Fruit fly (Drosophila melanogaster) whole organism, embryonic: ENCODE measurements around the gene CG10584.

ENCODE experiments used
- B-H1 ChIP-seq: fragments of 200-800 bp; sonication (Bioruptor generic); IDR thresholded peaks from 3 replicates; pipeline ENCODE4 v1.3.6; 2022; ENCODE audit warnings: missing biosample characterization, missing genetic modification characterization
- C15 ChIP-seq: fragments of 200-800 bp; sonication (Bioruptor generic); IDR thresholded peaks from 3 replicates; pipeline ENCODE4 v1.3.6; 2022; ENCODE audit warnings: missing biosample characterization, missing genetic modification characterization
- CG10267 ChIP-seq: fragments of 200-800 bp; sonication (Bioruptor generic); optimal IDR thresholded peaks from 2 replicates; lab custom pipeline; 2018; ENCODE audit warnings: missing biosample characterization, mild to moderate bottlenecking, missing genetic modification characterization, moderate library complexity
- CG11456 ChIP-seq: fragments of 200-800 bp; sonication (Bioruptor generic); IDR thresholded peaks from 3 replicates; pipeline ENCODE4 v1.3.6; 2022; ENCODE audit warnings: missing biosample characterization, missing genetic modification characterization
- CG11696 ChIP-seq: fragments of 200-800 bp; sonication (Bioruptor generic); IDR thresholded peaks from 2 replicates; pipeline ENCODE4 v1.3.6; 2022; ENCODE audit warnings: missing biosample characterization, missing genetic modification characterization
- CG17802 ChIP-seq: fragments of 200-800 bp; sonication (Bioruptor generic); optimal IDR thresholded peaks from 2 replicates; lab custom pipeline; 2018; ENCODE audit warnings: missing biosample characterization, mild to moderate bottlenecking, missing genetic modification characterization, moderate library complexity
- CG17912 ChIP-seq: fragments of 200-800 bp; sonication (Bioruptor generic); optimal IDR thresholded peaks from 2 replicates; lab custom pipeline; 2018; ENCODE audit warnings: missing biosample characterization, mild to moderate bottlenecking, missing genetic modification characterization
- CG1792 ChIP-seq: fragments of 200-800 bp; sonication (Bioruptor generic); optimal IDR thresholded peaks from 2 replicates; lab custom pipeline; 2016; ENCODE audit warnings: missing biosample characterization, missing genetic modification characterization
- CG18262 ChIP-seq: fragments of 200-800 bp; optimal IDR thresholded peaks from 3 replicates; lab custom pipeline; 2019; ENCODE audit warnings: missing biosample characterization, mild to moderate bottlenecking, missing genetic modification characterization, moderate library complexity
- CG18764 ChIP-seq: fragments of 200-800 bp; sonication (Bioruptor generic); optimal IDR thresholded peaks from 3 replicates; lab custom pipeline; 2016; ENCODE audit warnings: missing biosample characterization, missing genetic modification characterization
- CG31441 ChIP-seq: fragments of 200-800 bp; sonication (Bioruptor generic); IDR thresholded peaks from 2 replicates; pipeline ENCODE4 v1.3.6; 2022; ENCODE audit warnings: missing biosample characterization, missing genetic modification characterization
- CG4328 ChIP-seq: fragments of 200-800 bp; sonication (Bioruptor generic); optimal IDR thresholded peaks from 3 replicates; lab custom pipeline; 2017; ENCODE audit warnings: missing biosample characterization, missing genetic modification reagents, missing genetic modification characterization
- CG6854 ChIP-seq: fragments of 200-800 bp; sonication (Bioruptor generic); optimal IDR thresholded peaks from 3 replicates; lab custom pipeline; 2017; ENCODE audit warnings: missing biosample characterization, mild to moderate bottlenecking, missing genetic modification characterization
- CG8944 ChIP-seq: fragments of 200-800 bp; sonication (Bioruptor generic); optimal IDR thresholded peaks from 3 replicates; lab custom pipeline; 2016; ENCODE audit warnings: missing biosample characterization, missing genetic modification characterization
- CoRest ChIP-seq: fragments of 200-800 bp; sonication (Bioruptor generic); optimal IDR thresholded peaks from 3 replicates; lab custom pipeline; 2018; ENCODE audit warnings: missing biosample characterization, mild to moderate bottlenecking, missing genetic modification characterization, moderate library complexity
- Dad ChIP-seq: fragments of 200-800 bp; sonication (Bioruptor generic); optimal IDR thresholded peaks from 3 replicates; lab custom pipeline; 2016; ENCODE audit warnings: missing biosample characterization, missing genetic modification characterization
- Eip74EF ChIP-seq, 2 experiments: fragments of 200-800 bp in 1 of 2; fragments of >200 bp in 1 of 2; sonication (Bioruptor generic) in 1 of 2; optimal IDR thresholded peaks; 2 replicates each; lab custom pipeline; 2017 to 2019; ENCODE audit warnings: missing biosample characterization in 2 of 2, missing genetic modification characterization in 2 of 2, mild to moderate bottlenecking in 1 of 2, moderate library complexity in 1 of 2
- Kr ChIP-seq: fragments of 200-800 bp; sonication (Bioruptor generic); optimal IDR thresholded peaks from 2 replicates; lab custom pipeline; 2017; ENCODE audit warnings: missing biosample characterization, mild to moderate bottlenecking, missing genetic modification characterization
- Meics ChIP-seq: fragments of 200-800 bp; sonication (Bioruptor generic); optimal IDR thresholded peaks from 2 replicates; lab custom pipeline; 2017; ENCODE audit warnings: missing biosample characterization, mild to moderate bottlenecking, missing genetic modification characterization
- Mes4 ChIP-seq: fragments of 200-800 bp; sonication (Bioruptor generic); optimal IDR thresholded peaks from 2 replicates; lab custom pipeline; 2016; ENCODE audit warnings: missing biosample characterization, missing genetic modification characterization
- Mrtf ChIP-seq: fragments of 200-800 bp; sonication (Bioruptor generic); IDR thresholded peaks from 3 replicates; pipeline ENCODE4 v1.3.6; 2022; ENCODE audit warnings: missing biosample characterization, missing genetic modification characterization
- Neu2 ChIP-seq: fragments of 200-800 bp; sonication (Bioruptor generic); optimal IDR thresholded peaks from 3 replicates; lab custom pipeline; 2016; ENCODE audit warnings: missing biosample characterization, missing genetic modification characterization, borderline replicate concordance
- Oaz ChIP-seq: fragments of 200-800 bp; sonication (Bioruptor generic); IDR thresholded peaks from 2 replicates; pipeline ENCODE4 v1.3.6; 2022; ENCODE audit warnings: missing biosample characterization, missing genetic modification characterization
- Stat92E ChIP-seq, 3 experiments: fragments of >200 bp in 2 of 3; fragments of 200-800 bp in 1 of 3; sonication (Bioruptor generic) in 1 of 3; optimal IDR thresholded peaks; 2 replicates each; lab custom pipeline; 2017 to 2019; ENCODE audit warnings: missing biosample characterization in 3 of 3, missing genetic modification characterization in 3 of 3, mild to moderate bottlenecking in 1 of 3, moderate library complexity in 1 of 3
- Trl ChIP-seq, 3 experiments: fragments of >200 bp in 2 of 3; fragments of 200-800 bp in 1 of 3; sonication (Bioruptor generic) in 1 of 3; optimal IDR thresholded peaks; 2 replicates in 1 of 3; 3 replicates in 2 of 3; lab custom pipeline; 2016 to 2017; ENCODE audit warnings: missing biosample characterization in 1 of 3, missing genetic modification characterization in 1 of 3
- aop ChIP-seq: fragments of 200-800 bp; sonication (Bioruptor generic); IDR thresholded peaks from 2 replicates; pipeline ENCODE4 v1.3.6; 2022; ENCODE audit warnings: missing biosample characterization, missing genetic modification characterization
- ap ChIP-seq: fragments of 200-800 bp; sonication (Bioruptor generic); IDR thresholded peaks from 2 replicates; pipeline ENCODE4 v1.3.6; 2022; ENCODE audit warnings: missing biosample characterization, missing genetic modification characterization
- chif ChIP-seq, 2 experiments: fragments of 200-800 bp; sonication (Bioruptor generic); optimal IDR thresholded peaks; 3 replicates each; lab custom pipeline; 2016; ENCODE audit warnings: missing biosample characterization in 2 of 2, missing genetic modification characterization in 2 of 2
- gce ChIP-seq: fragments of 200-800 bp; sonication (Bioruptor generic); IDR thresholded peaks from 3 replicates; pipeline ENCODE4 v1.3.6; 2022; ENCODE audit warnings: missing biosample characterization, missing genetic modification characterization
- gcm ChIP-seq: fragments of 200-800 bp; sonication (Bioruptor generic); optimal IDR thresholded peaks from 2 replicates; lab custom pipeline; 2019; ENCODE audit warnings: missing biosample characterization, mild to moderate bottlenecking, missing genetic modification characterization, moderate library complexity
- gt ChIP-seq: fragments of 200-800 bp; sonication (Bioruptor generic); IDR thresholded peaks from 2 replicates; pipeline ENCODE4 v1.3.6; 2022; ENCODE audit warnings: missing biosample characterization, missing genetic modification characterization
- her ChIP-seq: fragments of 200-800 bp; sonication (Bioruptor generic); optimal IDR thresholded peaks from 2 replicates; lab custom pipeline; 2016; ENCODE audit warnings: missing biosample characterization, missing genetic modification characterization
- hkb ChIP-seq, 2 experiments: fragments of 200-800 bp in 1 of 2; fragments of >200 bp in 1 of 2; sonication (Bioruptor generic) in 1 of 2; IDR thresholded peaks in 1 of 2; optimal IDR thresholded peaks in 1 of 2; 2 replicates each; pipeline versions ENCODE4 v1.3.6 to Lab custom; 2017 to 2022; ENCODE audit warnings: missing biosample characterization in 1 of 2, missing genetic modification characterization in 1 of 2
- inv ChIP-seq: fragments of 200-800 bp; sonication (Bioruptor generic); IDR thresholded peaks from 2 replicates; pipeline ENCODE4 v1.3.6; 2022; ENCODE audit warnings: missing biosample characterization, missing genetic modification characterization; ENCODE audit not compliant: partially characterized antibody
- kni ChIP-seq: fragments of 200-800 bp; sonication (Bioruptor generic); optimal IDR thresholded peaks from 3 replicates; lab custom pipeline; 2017; ENCODE audit warnings: mild to moderate bottlenecking, missing biosample characterization, missing genetic modification reagents, missing genetic modification characterization
- lbe ChIP-seq: fragments of 200-800 bp; sonication (Bioruptor generic); optimal IDR thresholded peaks from 2 replicates; lab custom pipeline; 2016; ENCODE audit warnings: missing biosample characterization, mild to moderate bottlenecking, missing genetic modification characterization
- lov ChIP-seq, 2 experiments: fragments of 200-800 bp in 1 of 2; fragments of >200 bp in 1 of 2; sonication (Bioruptor generic) in 1 of 2; IDR thresholded peaks in 1 of 2; optimal IDR thresholded peaks in 1 of 2; 2 replicates in 1 of 2; 3 replicates in 1 of 2; pipeline versions ENCODE4 v1.3.6 to Lab custom; 2017 to 2022; ENCODE audit warnings: missing biosample characterization in 1 of 2, missing genetic modification characterization in 1 of 2
- maf-S ChIP-seq: fragments of 200-800 bp; sonication (Bioruptor generic); optimal IDR thresholded peaks from 2 replicates; lab custom pipeline; 2016; ENCODE audit warnings: missing biosample characterization, missing genetic modification characterization
- nau ChIP-seq: fragments of 200-800 bp; sonication (Bioruptor generic); optimal IDR thresholded peaks from 3 replicates; lab custom pipeline; 2017; ENCODE audit warnings: missing biosample characterization, mild to moderate bottlenecking, missing genetic modification characterization, missing genetic modification reagents
- onecut ChIP-seq: fragments of 200-800 bp; sonication (Bioruptor generic); IDR thresholded peaks from 2 replicates; pipeline ENCODE4 v1.3.6; 2022; ENCODE audit warnings: missing biosample characterization, missing genetic modification characterization
- pita ChIP-seq: fragments of 200-800 bp; sonication (Bioruptor generic); optimal IDR thresholded peaks from 2 replicates; lab custom pipeline; 2017; ENCODE audit warnings: missing biosample characterization, mild to moderate bottlenecking, missing genetic modification characterization
- prd ChIP-seq, 3 experiments: fragments of >200 bp in 2 of 3; fragments of 200-800 bp in 1 of 3; sonication (Bioruptor generic) in 1 of 3; optimal IDR thresholded peaks in 2 of 3; IDR thresholded peaks in 1 of 3; 2 replicates in 2 of 3; 3 replicates in 1 of 3; pipeline versions ENCODE4 v1.3.6 to Lab custom; 2017 to 2022; ENCODE audit warnings: missing biosample characterization in 1 of 3, missing genetic modification characterization in 1 of 3
- pum ChIP-seq: fragments of 200-800 bp; sonication (Bioruptor generic); optimal IDR thresholded peaks from 2 replicates; lab custom pipeline; 2016; ENCODE audit warnings: missing biosample characterization, missing genetic modification characterization
- sr ChIP-seq: fragments of 200-800 bp; sonication (Bioruptor generic); IDR thresholded peaks from 3 replicates; pipeline ENCODE4 v1.3.6; 2022; ENCODE audit warnings: missing biosample characterization, missing genetic modification characterization
- tio ChIP-seq: fragments of 200-800 bp; sonication (Bioruptor generic); optimal IDR thresholded peaks from 2 replicates; lab custom pipeline; 2017; ENCODE audit warnings: missing biosample characterization, missing genetic modification characterization, inconsistent platforms
- unc-4 ChIP-seq: fragments of 200-800 bp; sonication (Bioruptor generic); IDR thresholded peaks from 2 replicates; pipeline ENCODE4 v1.3.6; 2022; ENCODE audit warnings: missing biosample characterization, missing genetic modification characterization; ENCODE audit not compliant: partially characterized antibody
- zfh2 ChIP-seq: fragments of 200-800 bp; sonication (Bioruptor generic); optimal IDR thresholded peaks from 2 replicates; lab custom pipeline; 2016; ENCODE audit warnings: missing biosample characterization, missing genetic modification characterization

The CG10584 gene

dm6 chr3L:21009405-21010120, 21.6 kb downstream of the CG10584 start (continued):
- TF ChIP-seq nau (GFP tag; lab: Kevin White, UChicago) (peak; percentile 30), tio (GFP tag; lab: Kevin White, UChicago) (no peak), maf-S (GFP tag; lab: Kevin White, UChicago) (peak; percentile 62), kni (no peak), Eip74EF (GFP tag; optimal IDR thresholded peaks at IDR 0.05; lab: Kevin White, UChicago) (no peak), Mrtf (GFP tag; lab: Robert Waterston, UW) (no peak), CG4328 (GFP tag; lab: Kevin White, UChicago) (no peak), gcm (GFP tag; lab: Kevin White, UChicago) (no peak), B-H1 (peak; percentile 57; the same call in 2 of the 3 replicates), CG6854 (peak; percentile 43), CG31441 (no peak; the same call in 1 of the 2 replicates), CG17912 (GFP tag; lab: Kevin White, UChicago) (no peak), hkb (optimal IDR thresholded peaks at IDR 0.05; lab: Kevin White, UChicago) (no peak), hkb (GFP tag; IDR thresholded peaks at IDR 0.05; lab: Robert Waterston, UW) (peak; percentile 70), ap (GFP tag; lab: Robert Waterston, UW) (peak; percentile 52; the same call in 1 of the 2 replicates), pita (GFP tag; lab: Kevin White, UChicago) (no peak), CG10267 (tag; lab: Kevin White, UChicago) (peak; percentile 4), gce (GFP tag; lab: Robert Waterston, UW) (no peak), gt (GFP tag; lab: Robert Waterston, UW) (no peak), Mes4 (GFP tag; lab: Kevin White, UChicago) (no peak), CG1792 (no peak), lbe (GFP tag; lab: Kevin White, UChicago) (peak; percentile 71), sr (GFP tag; lab: Robert Waterston, UW) (no peak), Kr (no peak), CG11456 (no peak), CG18262 (tag; lab: Kevin White, UChicago) (no peak), Dad (peak; percentile 4), Oaz (GFP tag; lab: Robert Waterston, UW) (no peak), CoRest (tag; lab: Kevin White, UChicago) (peak; percentile 22), C15 (no peak), lov (optimal IDR thresholded peaks at IDR 0.05; lab: Kevin White, UChicago) (no peak), lov (GFP tag; IDR thresholded peaks at IDR 0.05; lab: Robert Waterston, UW) (0 out of 3 replicates have a peak, but pooled peaks have one; percentile 55), CG17802 (tag; lab: Kevin White, UChicago) (no peak), zfh2 (GFP tag; lab: Kevin White, UChicago) (peak; percentile 11), Stat92E (GFP tag; optimal IDR thresholded peaks at IDR 0.05; lab: Kevin White, UChicago) (no peak), aop (GFP tag; lab: Robert Waterston, UW) (no peak), prd (optimal IDR thresholded peaks at IDR 0.05; lab: Kevin White, UChicago) (no peak), prd (GFP tag; IDR thresholded peaks at IDR 0.05; lab: Robert Waterston, UW) (peak; percentile 73; the same call in 2 of the 3 replicates), CG8944 (GFP tag; lab: Kevin White, UChicago) (no peak), inv (GFP tag; lab: Robert Waterston, UW) (no peak), CG18764 (GFP tag; lab: Kevin White, UChicago) (no peak), unc-4 (GFP tag; lab: Robert Waterston, UW) (no peak), chif (GFP tag; optimal IDR thresholded peaks at IDR 0.05; lab: Kevin White, UChicago) (peak; percentile 9 to 19), her (GFP tag; lab: Kevin White, UChicago) (peak; percentile 49), onecut (GFP tag; lab: Robert Waterston, UW) (0 out of 2 replicates have a peak, but pooled peaks have one; percentile 14), pum (GFP tag; lab: Kevin White, UChicago) (peak; percentile 5), Neu2 (GFP tag; lab: Kevin White, UChicago) (no peak), Trl (optimal IDR thresholded peaks at IDR 0.05; lab: Kevin White, UChicago) (peak; percentile 76 to 83), Trl (GFP tag; optimal IDR thresholded peaks at IDR 0.05; lab: Kevin White, UChicago) (peak; percentile 6), CG11696 (GFP tag; lab: Robert Waterston, UW) (peak; percentile 48; the same call in 1 of the 2 replicates), Meics (GFP tag; lab: Kevin White, UChicago) (peak; percentile 50)
